Worm (Caenorhabditis elegans) whole organism, L3 larva: Measurements from ENCODE around the gene Y39A1A.17.

Experiments
- R02D3.7 ChIP-seq: fragments of 150-350 bp; optimal IDR thresholded peaks from 2 replicates; lab custom pipeline; 2014; ENCODE audit warnings: missing biosample characterization, missing genetic modification characterization
- ZK546.5 ChIP-seq: sonication (generic microtip); optimal IDR thresholded peaks from 2 replicates; lab custom pipeline; 2017; ENCODE audit warnings: missing biosample characterization, missing genetic modification characterization
- aly-2 ChIP-seq: fragments of 150-350 bp; optimal IDR thresholded peaks from 2 replicates; lab custom pipeline; 2014; ENCODE audit warnings: missing biosample characterization, missing genetic modification characterization
- ama-1 ChIP-seq: fragments of 150-350 bp; optimal IDR thresholded peaks from 2 replicates; lab custom pipeline; 2018
- ceh-28 ChIP-seq: fragments of 150-350 bp; optimal IDR thresholded peaks from 2 replicates; lab custom pipeline; 2014; ENCODE audit warnings: missing biosample characterization, missing genetic modification reagents, missing genetic modification characterization
- ceh-9 ChIP-seq: sonication (generic microtip); optimal IDR thresholded peaks from 2 replicates; lab custom pipeline; 2018; ENCODE audit warnings: missing biosample characterization, missing genetic modification characterization
- daf-12 ChIP-seq: fragments of 150-350 bp; optimal IDR thresholded peaks from 2 replicates; lab custom pipeline; 2014; ENCODE audit warnings: missing biosample characterization, missing genetic modification reagents, missing genetic modification characterization
- egl-27 ChIP-seq: sonication (generic microtip); optimal IDR thresholded peaks from 4 replicates; lab custom pipeline; 2017; ENCODE audit warnings: missing biosample characterization, missing genetic modification reagents, missing genetic modification characterization
- egl-5 ChIP-seq: fragments of 150-350 bp; optimal IDR thresholded peaks from 2 replicates; lab custom pipeline; 2017; ENCODE audit warnings: missing biosample characterization, missing genetic modification reagents, missing genetic modification characterization, inconsistent platforms
- elt-1 ChIP-seq: fragments of 150-350 bp; optimal IDR thresholded peaks from 2 replicates; lab custom pipeline; 2014; ENCODE audit warnings: missing biosample characterization, missing genetic modification characterization
- elt-2 ChIP-seq: sonication (generic microtip); optimal IDR thresholded peaks from 2 replicates; lab custom pipeline; 2016; ENCODE audit warnings: missing genetic modification reagents, mild to moderate bottlenecking, missing genetic modification characterization, missing compliant biosample characterization
- elt-3 ChIP-seq, 3 experiments: fragments of 150-350 bp in 1 of 3; sonication (generic microtip) in 2 of 3; optimal IDR thresholded peaks; 2 replicates in 2 of 3; 4 replicates in 1 of 3; lab custom pipeline; 2014 to 2017; ENCODE audit warnings: missing biosample characterization in 3 of 3, missing genetic modification characterization in 3 of 3
- eor-1 ChIP-seq, 2 experiments: fragments of 150-350 bp; optimal IDR thresholded peaks; 2 replicates each; lab custom pipeline; 2014 to 2018; ENCODE audit warnings: missing biosample characterization in 2 of 2, missing genetic modification characterization in 2 of 2
- fkh-2 ChIP-seq: fragments of 150-350 bp; optimal IDR thresholded peaks from 2 replicates; lab custom pipeline; 2014; ENCODE audit warnings: missing biosample characterization, missing genetic modification reagents, missing genetic modification characterization
- fos-1 ChIP-seq: fragments of 150-350 bp; optimal IDR thresholded peaks from 2 replicates; lab custom pipeline; 2014; ENCODE audit warnings: missing biosample characterization, missing genetic modification characterization
- hmg-11 ChIP-seq: sonication (generic microtip); optimal IDR thresholded peaks from 2 replicates; lab custom pipeline; 2016; ENCODE audit warnings: missing genetic modification characterization, missing compliant biosample characterization
- lin-15B ChIP-seq: fragments of 150-350 bp; optimal IDR thresholded peaks from 2 replicates; lab custom pipeline; 2014; ENCODE audit warnings: missing biosample characterization, missing genetic modification characterization
- mdl-1 ChIP-seq: fragments of 150-350 bp; optimal IDR thresholded peaks from 2 replicates; lab custom pipeline; 2014; ENCODE audit warnings: missing biosample characterization, missing genetic modification characterization
- mml-1 ChIP-seq: fragments of 150-350 bp; sonication (generic microtip); optimal IDR thresholded peaks from 3 replicates; lab custom pipeline; 2014; ENCODE audit warnings: missing biosample characterization, missing genetic modification characterization
- nfya-1 ChIP-seq: sonication (generic microtip); optimal IDR thresholded peaks from 2 replicates; lab custom pipeline; 2017; ENCODE audit warnings: missing genetic modification characterization, mild to moderate bottlenecking, missing compliant biosample characterization, antibody characterized with exemption, moderate library complexity; ENCODE audit not compliant: insufficient read depth
- nhr-11 ChIP-seq: fragments of 150-350 bp; optimal IDR thresholded peaks from 2 replicates; lab custom pipeline; 2014; ENCODE audit warnings: missing biosample characterization, missing genetic modification characterization
- nhr-12 ChIP-seq: fragments of 150-350 bp; optimal IDR thresholded peaks from 2 replicates; lab custom pipeline; 2014; ENCODE audit warnings: missing biosample characterization, missing genetic modification characterization
- nhr-23 ChIP-seq: fragments of 150-350 bp; optimal IDR thresholded peaks from 2 replicates; lab custom pipeline; 2014; ENCODE audit warnings: missing biosample characterization, missing genetic modification reagents, missing genetic modification characterization
- nhr-237 ChIP-seq: fragments of 150-350 bp; optimal IDR thresholded peaks from 2 replicates; lab custom pipeline; 2014; ENCODE audit warnings: missing biosample characterization, missing genetic modification characterization
- nhr-25 ChIP-seq: sonication (generic microtip); optimal IDR thresholded peaks from 2 replicates; lab custom pipeline; 2017; ENCODE audit warnings: missing biosample characterization, missing genetic modification characterization
- nhr-28 ChIP-seq: fragments of 150-350 bp; optimal IDR thresholded peaks from 2 replicates; lab custom pipeline; 2014; ENCODE audit warnings: missing biosample characterization, missing genetic modification characterization
- nhr-76 ChIP-seq: fragments of 150-350 bp; sonication (generic microtip); optimal IDR thresholded peaks from 5 replicates; lab custom pipeline; 2014; ENCODE audit warnings: missing biosample characterization, missing genetic modification characterization
- pqm-1 ChIP-seq: fragments of 150-350 bp; optimal IDR thresholded peaks from 2 replicates; lab custom pipeline; 2017; ENCODE audit warnings: missing biosample characterization, missing genetic modification characterization, inconsistent platforms
- tbx-2 ChIP-seq: sonication (generic microtip); optimal IDR thresholded peaks from 2 replicates; lab custom pipeline; 2016; ENCODE audit warnings: mild to moderate bottlenecking, missing genetic modification characterization, missing compliant biosample characterization
- zag-1 ChIP-seq: fragments of 150-350 bp; optimal IDR thresholded peaks from 2 replicates; lab custom pipeline; 2014; ENCODE audit warnings: missing biosample characterization, missing genetic modification characterization
- ztf-11 ChIP-seq: fragments of 150-350 bp; optimal IDR thresholded peaks from 2 replicates; lab custom pipeline; 2014; ENCODE audit warnings: missing biosample characterization, missing genetic modification characterization
- ztf-4 ChIP-seq: fragments of 150-350 bp; optimal IDR thresholded peaks from 2 replicates; lab custom pipeline; 2014; ENCODE audit warnings: missing biosample characterization, missing genetic modification characterization

Y39A1A.17 gene

ce11 chrIII:10706481-10706880, 15.6 kb upstream of the Y39A1A.17 start:
- TF ChIP-seq ZK546.5 (tag; lab: Kevin White, UChicago) (no peak), mml-1 (tag; lab: Kevin White, UChicago) (no peak), egl-5 (tag; lab: Kevin White, UChicago) (no peak), pqm-1 (tag; lab: Kevin White, UChicago) (no peak), nfya-1 (no peak)

DNA sequence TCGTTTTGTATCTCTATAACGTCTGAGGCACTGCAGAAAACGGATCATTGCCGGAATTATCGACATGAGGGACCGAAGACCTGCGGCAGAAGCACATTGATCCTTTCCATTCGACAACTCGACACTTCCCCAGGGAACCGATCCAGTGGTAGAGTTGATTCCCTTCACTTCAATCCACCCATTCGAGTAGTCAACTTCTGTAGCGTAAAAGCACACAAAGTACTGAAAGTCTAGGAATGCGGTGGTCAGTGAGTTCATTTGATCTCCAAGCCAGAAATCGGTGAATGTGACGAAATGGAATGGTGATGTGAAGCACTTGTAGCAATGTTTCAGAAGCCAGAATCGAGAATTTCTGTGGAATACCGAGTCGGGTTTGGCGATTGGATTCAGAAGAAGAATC, 13.6 kb upstream of the Y39A1A.17 start:
- TF ChIP-seq nhr-76 (no peak), ceh-9 (tag; lab: Kevin White, UChicago) (no peak), pqm-1 (tag; lab: Kevin White, UChicago) (no peak), egl-27 (tag; lab: Kevin White, UChicago) (no peak), nfya-1 (no peak), ama-1 (lab: Kevin White, UChicago) (no peak), fkh-2 (tag; lab: Kevin White, UChicago) (no peak), nhr-12 (tag; lab: Kevin White, UChicago) (no peak), aly-2 (tag; lab: Kevin White, UChicago) (no peak), ceh-28 (no peak), egl-5 (tag; lab: Kevin White, UChicago) (no peak), nhr-28 (tag; lab: Kevin White, UChicago) (no peak), elt-1 (tag; lab: Kevin White, UChicago) (no peak), eor-1 (tag; optimal IDR thresholded peaks at IDR 0.05; lab: Kevin White, UChicago) (no peak), nhr-23 (no peak), fos-1 (tag; lab: Kevin White, UChicago) (no peak)

ce11 chrIII:10703833-10704232, 12.9 kb upstream of the Y39A1A.17 start:
- TF ChIP-seq nhr-25 (tag; lab: Kevin White, UChicago) (no peak), tbx-2 (tag; lab: Kevin White, UChicago) (no peak), daf-12 (tag; lab: Kevin White, UChicago) (no peak)

- TF ChIP-seq nfya-1 (peak; percentile 86), egl-5 (tag; lab: Kevin White, UChicago) (no peak)
Observed at ce11 chrIII:10702805-10703204, 11.9 kb upstream of the Y39A1A.17 start.

- no peak for TF ChIP-seq elt-3 (tag; optimal IDR thresholded peaks at IDR 0.05; lab: Kevin White, UChicago)
- TF ChIP-seq nfya-1 = no peak
- TF ChIP-seq egl-27 (tag; lab: Kevin White, UChicago) = no peak
- TF ChIP-seq nhr-11 (tag; lab: Kevin White, UChicago) = no peak
- TF ChIP-seq elt-2 = no peak
- no peak for TF ChIP-seq fkh-2 (tag; lab: Kevin White, UChicago)
- TF ChIP-seq fos-1 (tag; lab: Kevin White, UChicago) = no peak
- TF ChIP-seq ztf-4 (tag; lab: Kevin White, UChicago) = no peak
Observed at ce11 chrIII:10700460-10700859, 9.5 kb upstream of the Y39A1A.17 start, which contains the start of gene Y39A1A.20. Gene Y39A1A.20, minus strand, starts transcription at chrIII:10700560.

ce11 chrIII:10694294-10694693, 3.4 kb upstream of the Y39A1A.17 start, which contains the start of the genes Y39A1A.18 and fmo-3:
Gene Y39A1A.18, minus strand, starts transcription at chrIII:10694485.
Gene fmo-3, plus strand, starts transcription at chrIII:10694681.
- TF ChIP-seq mdl-1 = no peak
- no peak for TF ChIP-seq pqm-1 (tag; lab: Kevin White, UChicago)
- TF ChIP-seq, all 47 proteins: peak for 0

DNA sequence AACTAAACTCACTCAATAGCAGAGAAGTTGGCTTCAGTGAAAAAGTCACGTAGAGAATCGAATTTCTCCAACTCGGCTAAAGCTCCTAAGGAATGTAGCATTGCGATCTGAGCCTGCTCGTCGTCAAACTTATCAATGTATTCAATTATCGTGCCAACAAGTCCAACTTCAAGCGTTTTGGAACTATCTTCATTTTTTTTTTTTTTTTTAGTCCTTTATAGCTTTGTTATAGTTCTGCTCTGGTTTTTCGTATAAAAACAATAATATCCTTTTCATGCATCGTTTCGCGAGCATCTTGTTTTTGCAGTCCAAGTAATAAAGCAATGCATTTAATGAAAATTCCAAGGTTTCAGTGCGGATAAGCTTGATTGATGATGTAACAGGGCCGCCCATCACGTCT, 1.9 kb downstream of the Y39A1A.17 start, which contains the start of gene Y39A1A.31:
Gene Y39A1A.31 (minus strand): TSS at position 101 of the 400 bp plus-strand sequence.
- TF ChIP-seq ceh-9 (tag; lab: Kevin White, UChicago) = no peak
- TF ChIP-seq lin-15B = no peak
- no peak for TF ChIP-seq nhr-25 (tag; lab: Kevin White, UChicago)
- no peak for TF ChIP-seq nhr-237 (tag; lab: Kevin White, UChicago)
- TF ChIP-seq ztf-4 (tag; lab: Kevin White, UChicago) = no peak
- TF ChIP-seq hmg-11 (tag; lab: Kevin White, UChicago) = no peak
- TF ChIP-seq nhr-76 = no peak
- no peak for TF ChIP-seq pqm-1 (tag; lab: Kevin White, UChicago)
- TF ChIP-seq daf-12 (tag; lab: Kevin White, UChicago) = no peak
- no peak for TF ChIP-seq R02D3.7 (tag; lab: Kevin White, UChicago)
- no peak for TF ChIP-seq ztf-11 (tag; lab: Kevin White, UChicago)
- no peak for TF ChIP-seq zag-1
- TF ChIP-seq, all 47 proteins: peak for 0
